Worm (Caenorhabditis elegans): ENCODE measurements around the gene C07E3.8.

C07E3.8 gene

ce11 chrII:10396578-10396977 is 44.5 kb downstream of the C07E3.8 start, which contains the start of gene T09F3.5:
Gene T09F3.5, plus strand, starts transcription at chrII:10396878.
- TF ChIP-seq pqm-1 (tag; optimal IDR thresholded peaks at IDR 0.05) (no peak), ama-1 (optimal IDR thresholded peaks at IDR 0.05) (no peak), ztf-11 (tag; optimal IDR thresholded peaks at IDR 0.05) (no peak), rbr-2 (tag; optimal IDR thresholded peaks at IDR 0.05) (no peak), nhr-102 (tag; optimal IDR thresholded peaks at IDR 0.05) (no peak), egl-27 (tag; optimal IDR thresholded peaks at IDR 0.05) (no peak), Y48G9A.11 (GFP tag; IDR thresholded peaks at IDR 0.05) (no peak), nhr-48 (tag; optimal IDR thresholded peaks at IDR 0.05) (no peak), nhr-237 (tag; optimal IDR thresholded peaks at IDR 0.05) (no peak), zag-1 (tag; optimal IDR thresholded peaks at IDR 0.05) (no peak), ZK546.5 (tag; optimal IDR thresholded peaks at IDR 0.05) (no peak), dmd-9 (GFP tag; IDR thresholded peaks at IDR 0.05) (no peak), ceh-28 (tag; optimal IDR thresholded peaks at IDR 0.05) (no peak), F10B5.3 (tag; optimal IDR thresholded peaks at IDR 0.05) (no peak), zfp-3 (GFP tag; conservative IDR thresholded peaks at IDR 0.05) (no peak)
